Worm (Caenorhabditis elegans): ENCODE measurements around the gene fbxa-1.

DNA sequence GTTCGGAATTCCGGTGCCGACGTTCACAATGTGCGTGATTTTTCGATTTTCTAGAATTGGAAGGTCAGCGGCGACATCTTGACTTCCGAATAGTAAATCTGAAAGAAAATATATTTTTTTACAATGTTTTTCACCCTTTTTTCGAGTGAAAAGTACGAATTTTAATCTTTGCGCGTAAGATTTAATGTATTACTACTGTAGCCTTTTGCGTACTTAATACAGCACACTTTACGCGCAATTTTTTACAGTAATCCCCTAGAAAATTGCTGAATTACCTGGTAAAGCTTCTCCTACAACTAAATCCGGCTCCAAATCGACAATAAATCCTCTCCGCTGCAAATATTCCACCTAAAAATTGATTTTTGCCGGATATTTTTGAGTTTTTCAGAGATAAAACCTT, 22.5 kb upstream of the fbxa-1 start:
- TF ChIP-seq zip-2 (tag; optimal IDR thresholded peaks at IDR 0.05) (no peak), dmd-6 (GFP tag; IDR thresholded peaks at IDR 0.05) (no peak), unc-130 (GFP tag; optimal IDR thresholded peaks at IDR 0.05) (no peak)

Measured in whole organism, L4 larva.